Worm (Caenorhabditis elegans): ENCODE data around the gene Y7A5A.24.

DNA sequence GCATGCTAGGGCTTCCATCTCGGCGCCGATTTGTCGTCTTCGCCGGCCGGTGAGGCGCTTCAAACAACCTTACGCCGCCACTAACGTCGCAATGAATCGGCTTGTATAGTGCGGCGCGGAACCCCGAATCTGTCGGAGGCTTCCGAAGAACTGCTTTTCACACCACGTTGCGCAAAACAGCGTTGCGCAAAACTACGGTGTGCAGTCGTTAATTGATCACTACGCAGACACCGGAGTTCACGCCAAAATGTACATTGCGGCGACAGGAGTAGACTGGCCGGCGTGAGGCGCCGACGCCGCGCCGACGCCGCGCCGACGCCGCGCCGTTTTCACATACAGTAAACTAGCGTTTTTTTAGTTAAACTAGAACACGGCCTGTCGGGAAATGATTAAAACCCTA is 19.9 kb upstream of the Y7A5A.24 start:
- TF ChIP-seq ama-1 (optimal IDR thresholded peaks at IDR 0.05) (no peak), nhr-232 (tag; optimal IDR thresholded peaks at IDR 0.05) (no peak), pha-4 (tag; optimal IDR thresholded peaks at IDR 0.05) (no peak), dve-1 (tag; optimal IDR thresholded peaks at IDR 0.05) (no peak), ceh-9 (tag; optimal IDR thresholded peaks at IDR 0.05) (no peak)

All from whole organism, late embryonic.